Fruit fly (Drosophila melanogaster) whole organism, wandering third instar larva: ENCODE results near the gene IntS12.

Experiments used
- Jra ChIP-seq: sonication (Bioruptor generic); optimal IDR thresholded peaks from 2 replicates; lab custom pipeline; 2016; ENCODE audit warnings: missing biosample characterization, missing genetic modification characterization
- Myc ChIP-seq: fragments of >200 bp; optimal IDR thresholded peaks from 2 replicates; lab custom pipeline; 2017
- ey ChIP-seq: fragments of 200-800 bp; sonication (Bioruptor generic); optimal IDR thresholded peaks from 2 replicates; lab custom pipeline; 2016; ENCODE audit warnings: missing biosample characterization, missing genetic modification characterization
- foxo ChIP-seq, 2 experiments: fragments of 200-800 bp; sonication (Bioruptor generic); optimal IDR thresholded peaks; 2 replicates in 1 of 2; 3 replicates in 1 of 2; lab custom pipeline; 2016 to 2017; ENCODE audit warnings: missing biosample characterization in 2 of 2, missing genetic modification characterization in 2 of 2
- fru ChIP-seq: fragments of 200-800 bp; sonication (Bioruptor generic); optimal IDR thresholded peaks from 3 replicates; lab custom pipeline; 2016; ENCODE audit warnings: missing biosample characterization, mild to moderate bottlenecking, missing genetic modification characterization
- h ChIP-seq: fragments of 200-800 bp; sonication (Bioruptor generic); optimal IDR thresholded peaks from 3 replicates; lab custom pipeline; 2016; ENCODE audit warnings: missing biosample characterization, mild to moderate bottlenecking, missing genetic modification characterization
- pan ChIP-seq: fragments of >200 bp; optimal IDR thresholded peaks from 2 replicates; lab custom pipeline; 2017
- rgr ChIP-seq: fragments of 200-800 bp; sonication (Bioruptor generic); optimal IDR thresholded peaks from 3 replicates; lab custom pipeline; 2016; ENCODE audit warnings: missing biosample characterization, mild to moderate bottlenecking, missing genetic modification characterization
- sv ChIP-seq: fragments of 200-800 bp; sonication (Bioruptor generic); optimal IDR thresholded peaks from 3 replicates; lab custom pipeline; 2016; ENCODE audit warnings: missing biosample characterization, missing genetic modification characterization

IntS12 gene

dm6 chr3R:26912615-26913014 is 49.4 kb downstream of the IntS12 start, which contains the start of gene Ets97D:
Ets97D (minus strand) TSS chr3R:26912886.
- TF ChIP-seq fru (GFP tag; lab: Kevin White, UChicago) (no peak), foxo (GFP tag; optimal IDR thresholded peaks at IDR 0.05; lab: Kevin White, UChicago) (no peak), rgr (GFP tag; lab: Kevin White, UChicago) (no peak), Myc (lab: Kevin White, UChicago) (no peak), sv (no peak), Jra (GFP tag; lab: Kevin White, UChicago) (no peak), h (GFP tag; lab: Kevin White, UChicago) (no peak), ey (GFP tag; lab: Kevin White, UChicago) (no peak), pan (lab: Kevin White, UChicago) (no peak)
